Worm (Caenorhabditis elegans): ENCODE data around the gene mtr-4.

ce11 chrIV:9850931-9851330 lies 25.4 kb downstream of the mtr-4 start, which contains the start of gene ssp-10:
- TF ChIP-seq unc-130 (GFP tag; optimal IDR thresholded peaks at IDR 0.05) (no peak), B0035.1 (tag; optimal IDR thresholded peaks at IDR 0.05) (no peak), Y95B8A.8 (GFP tag; IDR thresholded peaks at IDR 0.05) (no peak), madf-10 (tag; optimal IDR thresholded peaks at IDR 0.05) (no peak), snpc-3.4 (tag; optimal IDR thresholded peaks at IDR 0.05) (no peak)
